Worm (Caenorhabditis elegans): ENCODE results near the gene scl-6.
A peak's percentile ranks its signal among the peaks of the same experiment; 100 is the strongest.

Gene scl-6

DNA sequence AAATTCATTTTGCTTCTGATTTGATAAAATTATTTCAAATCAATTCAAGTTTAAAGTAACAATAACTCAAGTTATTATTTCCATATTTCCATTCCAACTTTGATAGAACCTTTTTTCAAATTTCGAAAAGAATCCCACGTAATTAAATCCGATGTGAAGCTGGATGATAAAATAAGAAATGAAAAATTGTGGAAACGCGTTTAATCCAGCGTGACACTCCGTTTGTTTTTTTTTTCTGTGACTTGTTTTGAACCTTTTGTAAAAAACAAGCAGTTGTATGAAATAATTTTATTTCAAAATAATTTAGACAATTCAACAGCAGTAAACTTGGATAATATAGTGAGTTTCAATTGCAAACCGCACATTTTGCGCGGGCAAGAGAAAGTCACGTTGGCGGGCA, 16.0 kb upstream of the scl-6 start, which contains the start of gene F49E11.7 (continued):
- TF ChIP-seq mxl-1 (tag; optimal IDR thresholded peaks at IDR 0.05): no peak
- TF ChIP-seq hsf-1 (GFP tag; IDR thresholded peaks at IDR 0.05): no peak
- no peak for TF ChIP-seq aptf-3 (GFP tag; IDR thresholded peaks at IDR 0.05)
- no peak for TF ChIP-seq ztf-3 (GFP tag; optimal IDR thresholded peaks at IDR 0.05)
- TF ChIP-seq madf-10 (tag; optimal IDR thresholded peaks at IDR 0.05): no peak
- TF ChIP-seq let-607 (tag; optimal IDR thresholded peaks at IDR 0.05): no peak

ce11 chrIV:13056026-13056425, 12.5 kb upstream of the scl-6 start, which contains the start of gene scl-1:
Gene scl-1 (plus strand): TSS chrIV:13056326.
- TF ChIP-seq rcor-1 (GFP tag; IDR thresholded peaks at IDR 0.05) (no peak), nfya-1 (tag; optimal IDR thresholded peaks at IDR 0.05; ENCODE audit: borderline replicate concordance, insufficient read depth) (no peak), lir-1 (GFP tag; conservative IDR thresholded peaks at IDR 0.05) (no peak), ceh-58 (GFP tag; IDR thresholded peaks at IDR 0.05) (no peak), sptf-2 (GFP tag; optimal IDR thresholded peaks at IDR 0.05) (no peak), lin-35 (GFP tag; optimal IDR thresholded peaks at IDR 0.05) (no peak), ama-1 (optimal IDR thresholded peaks at IDR 0.05) (no peak), ama-1 (GFP tag; optimal IDR thresholded peaks at IDR 0.05) (no peak), F57C9.4 (tag; optimal IDR thresholded peaks at IDR 0.05) (no peak), F33H1.4 (GFP tag; IDR thresholded peaks at IDR 0.05) (no peak), ceh-40 (GFP tag; IDR thresholded peaks at IDR 0.05) (no peak)

ce11 chrIV:13057418-13057817, 11.1 kb upstream of the scl-6 start, which contains the start of gene scl-2:
Gene scl-2 (plus strand): TSS chrIV:13057710.
- TF ChIP-seq dpff-1 (tag; optimal IDR thresholded peaks at IDR 0.05) (no peak), nhr-80 (tag; optimal IDR thresholded peaks at IDR 0.05) (peak; percentile 80), dox-1 (GFP tag; IDR thresholded peaks at IDR 0.05) (peak; percentile 15; the same call in 1 of the 2 replicates), pha-4 (tag; optimal IDR thresholded peaks at IDR 0.05) (peak; percentile 74)

DNA sequence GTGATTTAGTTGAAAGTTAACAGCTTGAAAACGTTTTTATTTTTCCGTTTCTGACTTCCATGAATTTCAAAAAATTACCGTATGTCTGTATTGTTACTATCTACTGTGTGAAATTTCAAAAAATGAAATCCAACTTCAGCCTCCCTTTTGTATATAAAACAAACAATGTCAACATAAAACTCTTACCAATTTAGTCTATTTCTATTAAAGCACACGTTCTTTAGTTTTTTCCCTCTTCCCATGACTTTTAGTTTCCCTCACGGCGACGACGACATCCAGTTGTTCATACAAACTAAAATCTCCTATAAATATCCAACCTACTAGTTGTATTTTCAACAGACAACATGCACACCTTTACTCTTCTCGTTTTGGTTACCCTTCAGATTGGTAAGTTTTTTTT, 9.3 kb upstream of the scl-6 start, which contains the start of gene scl-3:
TSS of gene scl-3 (plus strand) at position 301 of the 400 bp plus-strand sequence.
- TF ChIP-seq ceh-91 (GFP tag; IDR thresholded peaks at IDR 0.05) (no peak), mxl-1 (tag; optimal IDR thresholded peaks at IDR 0.05) (no peak), let-607 (tag; optimal IDR thresholded peaks at IDR 0.05) (no peak), zfh-2 (GFP tag; conservative IDR thresholded peaks at IDR 0.05) (no peak), sptf-2 (GFP tag; optimal IDR thresholded peaks at IDR 0.05) (no peak), Y67H2A.10 (GFP tag; conservative IDR thresholded peaks at IDR 0.05) (no peak), cebp-1 (GFP tag; IDR thresholded peaks at IDR 0.05) (no peak), cebp-1 (tag; optimal IDR thresholded peaks at IDR 0.05) (no peak), C06A6.2 (GFP tag; conservative IDR thresholded peaks at IDR 0.05) (no peak), madf-3 (GFP tag; IDR thresholded peaks at IDR 0.05) (no peak), hrde-1 (tag; optimal IDR thresholded peaks at IDR 0.05; ENCODE audit: borderline replicate concordance) (no peak), hlh-26 (GFP tag; conservative IDR thresholded peaks at IDR 0.05) (no peak), ceh-58 (GFP tag; IDR thresholded peaks at IDR 0.05) (no peak), atf-7 (tag; optimal IDR thresholded peaks at IDR 0.05) (no peak), F57A8.1 (GFP tag; optimal IDR thresholded peaks at IDR 0.05) (no peak), hlh-12 (tag; optimal IDR thresholded peaks at IDR 0.05) (no peak)

DNA sequence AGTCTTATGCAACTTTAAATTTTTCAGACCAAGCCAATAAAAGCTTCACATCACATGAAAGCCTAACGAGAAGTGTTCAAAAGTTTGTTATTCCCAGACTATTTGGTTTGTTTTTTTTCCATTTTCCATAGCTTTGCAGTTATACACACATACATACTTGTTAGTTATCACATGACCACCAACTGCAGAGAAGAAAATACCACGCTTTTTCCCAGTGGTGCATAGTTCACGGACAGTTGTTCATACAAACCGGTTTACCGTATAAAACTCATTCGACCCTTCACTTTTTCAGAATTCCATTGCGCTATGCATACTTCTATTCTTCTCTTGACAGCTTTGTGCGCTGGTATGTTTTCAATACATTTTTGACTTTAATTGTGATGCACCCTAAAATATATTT, 4.8 kb upstream of the scl-6 start, which contains the start of gene scl-5:
TSS of gene scl-5 (plus strand) at position 301 of the 400 bp plus-strand sequence.
- TF ChIP-seq B0261.1 (tag; optimal IDR thresholded peaks at IDR 0.05) (no peak), T07F8.4 (tag; optimal IDR thresholded peaks at IDR 0.05) (no peak), D2030.7 (GFP tag; IDR thresholded peaks at IDR 0.05) (no peak)

Data from whole organism, young adult.